Worm (Caenorhabditis elegans) whole organism, young adult: Measurements from ENCODE around the gene mlc-3.

Experiments
- B0019.2 ChIP-seq: fragments of 200-800 bp; sonication (Bioruptor generic); conservative IDR thresholded peaks from 2 replicates; pipeline ENCODE4 v1.3.6; 2022; ENCODE audit warnings: missing genetic modification reagents, missing genetic modification characterization, missing compliant biosample characterization
- C06A6.2 ChIP-seq: fragments of 200-800 bp; sonication (Bioruptor generic); conservative IDR thresholded peaks from 2 replicates; pipeline ENCODE4 v1.3.6; 2022; ENCODE audit warnings: missing genetic modification characterization, missing compliant biosample characterization
- F22D6.2 ChIP-seq: sonication (generic microtip); optimal IDR thresholded peaks from 2 replicates; lab custom pipeline; 2016; ENCODE audit warnings: mild to moderate bottlenecking, missing genetic modification characterization, missing compliant biosample characterization
- F37B4.10 ChIP-seq: fragments of 200-800 bp; sonication (Bioruptor generic); IDR thresholded peaks from 2 replicates; pipeline ENCODE4 v1.3.6; 2022; ENCODE audit warnings: missing genetic modification characterization, missing compliant biosample characterization
- F55B11.4 ChIP-seq: sonication (generic microtip); optimal IDR thresholded peaks from 2 replicates; lab custom pipeline; 2016; ENCODE audit warnings: missing compliant biosample characterization, missing genetic modification characterization, borderline replicate concordance; ENCODE audit not compliant: insufficient read depth
- F57A8.1 ChIP-seq: fragments of 200-800 bp; sonication (Bioruptor generic); optimal IDR thresholded peaks from 2 replicates; lab custom pipeline; 2018; ENCODE audit warnings: mild to moderate bottlenecking, missing genetic modification characterization, moderate library complexity, missing compliant biosample characterization
- F57C9.4 ChIP-seq: sonication (generic microtip); optimal IDR thresholded peaks from 2 replicates; lab custom pipeline; 2017; ENCODE audit warnings: mild to moderate bottlenecking, missing genetic modification characterization, missing compliant biosample characterization
- K11D2.4 ChIP-seq: fragments of 200-800 bp; sonication (Bioruptor generic); IDR thresholded peaks from 2 replicates; pipeline ENCODE4 v1.3.6; 2022; ENCODE audit warnings: missing genetic modification reagents, missing genetic modification characterization, missing compliant biosample characterization
- T26A5.8 ChIP-seq: sonication (generic microtip); optimal IDR thresholded peaks from 2 replicates; lab custom pipeline; 2016; ENCODE audit warnings: missing genetic modification characterization, missing compliant biosample characterization
- ZK185.1 ChIP-seq: sonication (generic microtip); optimal IDR thresholded peaks from 2 replicates; lab custom pipeline; 2016; ENCODE audit warnings: mild to moderate bottlenecking, missing genetic modification characterization, missing compliant biosample characterization; ENCODE audit not compliant: poor library complexity, severe bottlenecking
- ama-1 ChIP-seq, 3 experiments: fragments of 150-350 bp in 1 of 3; sonication (generic microtip) in 2 of 3; optimal IDR thresholded peaks; 2 replicates each; lab custom pipeline; 2014 to 2018; ENCODE audit warnings: missing biosample characterization in 2 of 3, missing genetic modification characterization in 2 of 3, missing genetic modification reagents in 2 of 3
- aptf-2 ChIP-seq: fragments of 200-800 bp; sonication (Bioruptor generic); conservative IDR thresholded peaks from 2 replicates; pipeline ENCODE4 v1.3.6; 2022; ENCODE audit warnings: missing genetic modification reagents, missing genetic modification characterization, missing compliant biosample characterization
- attf-3 ChIP-seq: fragments of 200-800 bp; sonication (Bioruptor generic); conservative IDR thresholded peaks from 2 replicates; pipeline ENCODE4 v1.3.6; 2022; ENCODE audit warnings: missing genetic modification reagents, missing genetic modification characterization, missing compliant biosample characterization
- cebp-1 ChIP-seq, 2 experiments: fragments of 200-800 bp in 1 of 2; sonication (Bioruptor generic) in 1 of 2; sonication (generic microtip) in 1 of 2; IDR thresholded peaks in 1 of 2; optimal IDR thresholded peaks in 1 of 2; 2 replicates each; pipeline versions ENCODE4 v1.3.6 to Lab custom; 2017 to 2022; ENCODE audit warnings: missing compliant biosample characterization in 2 of 2, missing genetic modification characterization in 2 of 2, mild to moderate bottlenecking in 1 of 2, missing genetic modification reagents in 1 of 2, moderate library complexity in 1 of 2
- ceh-27 ChIP-seq: fragments of 200-800 bp; sonication (Bioruptor generic); optimal IDR thresholded peaks from 2 replicates; lab custom pipeline; 2018; ENCODE audit warnings: mild to moderate bottlenecking, missing genetic modification characterization, moderate library complexity, missing compliant biosample characterization
- ceh-40 ChIP-seq: fragments of 200-800 bp; sonication (Bioruptor generic); IDR thresholded peaks from 2 replicates; pipeline ENCODE4 v1.3.6; 2022; ENCODE audit warnings: missing genetic modification characterization, missing compliant biosample characterization
- ceh-58 ChIP-seq: fragments of 200-800 bp; sonication (Bioruptor generic); IDR thresholded peaks from 2 replicates; pipeline ENCODE4 v1.3.6; 2022; ENCODE audit warnings: missing genetic modification characterization, missing compliant biosample characterization
- die-1 ChIP-seq: sonication (generic microtip); optimal IDR thresholded peaks from 2 replicates; lab custom pipeline; 2016; ENCODE audit warnings: missing genotype, mild to moderate bottlenecking, missing genetic modification characterization, missing compliant biosample characterization
- dpff-1 ChIP-seq: sonication (generic microtip); optimal IDR thresholded peaks from 2 replicates; lab custom pipeline; 2017; ENCODE audit warnings: mild to moderate bottlenecking, missing genetic modification characterization, missing compliant biosample characterization
- efl-1 ChIP-seq: fragments of 150-350 bp; optimal IDR thresholded peaks from 2 replicates; lab custom pipeline; 2014; ENCODE audit warnings: missing biosample characterization, missing genetic modification reagents, missing genetic modification characterization
- egl-44 ChIP-seq: fragments of 200-800 bp; sonication (Bioruptor generic); IDR thresholded peaks from 2 replicates; pipeline ENCODE4 v1.3.6; 2022; ENCODE audit warnings: missing genetic modification reagents, missing genetic modification characterization, missing compliant biosample characterization
- ekl-4 ChIP-seq: fragments of 200-800 bp; sonication (Bioruptor generic); IDR thresholded peaks from 2 replicates; pipeline ENCODE4 v1.3.6; 2022; ENCODE audit warnings: missing genetic modification reagents, missing genetic modification characterization, missing compliant biosample characterization
- hlh-26 ChIP-seq: fragments of 200-800 bp; sonication (Bioruptor generic); conservative IDR thresholded peaks from 2 replicates; pipeline ENCODE4 v1.3.6; 2022; ENCODE audit warnings: missing genetic modification reagents, missing genetic modification characterization, missing compliant biosample characterization
- hsf-1 ChIP-seq: fragments of 200-800 bp; sonication (Bioruptor generic); IDR thresholded peaks from 2 replicates; pipeline ENCODE4 v1.3.6; 2022; ENCODE audit warnings: missing genetic modification reagents, missing genetic modification characterization, missing compliant biosample characterization
- let-526 ChIP-seq: fragments of 200-800 bp; sonication (Bioruptor generic); IDR thresholded peaks from 2 replicates; pipeline ENCODE4 v1.3.6; 2022; ENCODE audit warnings: missing genetic modification reagents, missing genetic modification characterization, missing compliant biosample characterization
- lin-26 ChIP-seq: fragments of 200-800 bp; sonication (Bioruptor generic); IDR thresholded peaks from 2 replicates; pipeline ENCODE4 v1.3.6; 2022; ENCODE audit warnings: missing genetic modification reagents, missing genetic modification characterization, missing compliant biosample characterization
- lin-40 ChIP-seq: sonication (generic microtip); optimal IDR thresholded peaks from 2 replicates; lab custom pipeline; 2016; ENCODE audit warnings: missing genetic modification characterization, mild to moderate bottlenecking, missing compliant biosample characterization, missing genotype, missing genetic modification reagents
- lin-54 ChIP-seq: fragments of 200-800 bp; sonication (Bioruptor generic); optimal IDR thresholded peaks from 2 replicates; lab custom pipeline; 2018; ENCODE audit warnings: mild to moderate bottlenecking, missing genetic modification characterization, missing compliant biosample characterization
- lsy-27 ChIP-seq: sonication (generic microtip); optimal IDR thresholded peaks from 2 replicates; lab custom pipeline; 2017; ENCODE audit warnings: missing genetic modification characterization, mild to moderate bottlenecking, missing compliant biosample characterization, antibody characterized with exemption, missing genotype, borderline replicate concordance; ENCODE audit not compliant: insufficient read depth
- madf-3 ChIP-seq: fragments of 200-800 bp; sonication (Bioruptor generic); IDR thresholded peaks from 2 replicates; pipeline ENCODE4 v1.3.6; 2022; ENCODE audit warnings: missing genetic modification reagents, missing genetic modification characterization, missing compliant biosample characterization
- mes-4 ChIP-seq: sonication (generic microtip); optimal IDR thresholded peaks from 2 replicates; lab custom pipeline; 2016; ENCODE audit warnings: missing genotype, missing genetic modification characterization, missing compliant biosample characterization
- nfya-2 ChIP-seq: fragments of 200-800 bp; sonication (Bioruptor generic); IDR thresholded peaks from 2 replicates; pipeline ENCODE4 v1.3.6; 2022; ENCODE audit warnings: missing genetic modification reagents, missing genetic modification characterization, missing compliant biosample characterization
- nfyb-1 ChIP-seq: fragments of 200-800 bp; sonication (Bioruptor generic); IDR thresholded peaks from 2 replicates; pipeline ENCODE4 v1.3.6; 2022; ENCODE audit warnings: missing genetic modification reagents, missing genetic modification characterization, missing compliant biosample characterization
- nhr-120 ChIP-seq: fragments of 200-800 bp; sonication (Bioruptor generic); IDR thresholded peaks from 2 replicates; pipeline ENCODE4 v1.3.6; 2022; ENCODE audit warnings: missing genetic modification characterization, missing compliant biosample characterization
- pha-4 ChIP-seq: fragments of 150-350 bp; sonication (generic microtip); optimal IDR thresholded peaks from 2 replicates; lab custom pipeline; 2014; ENCODE audit warnings: missing biosample characterization, missing genetic modification reagents, missing genetic modification characterization
- rcor-1 ChIP-seq: fragments of 200-800 bp; sonication (Bioruptor generic); IDR thresholded peaks from 2 replicates; pipeline ENCODE4 v1.3.6; 2022; ENCODE audit warnings: missing genetic modification reagents, missing genetic modification characterization, missing compliant biosample characterization
- rec-8 ChIP-seq, 2 experiments: sonication (generic microtip); optimal IDR thresholded peaks; 2 replicates each; lab custom pipeline; 2016; ENCODE audit warnings: mild to moderate bottlenecking in 2 of 2, missing genetic modification characterization in 2 of 2, missing genetic modification reagents in 2 of 2, missing genotype in 2 of 2, missing biosample characterization in 1 of 2, missing compliant biosample characterization in 1 of 2, moderate library complexity in 1 of 2
- sea-2 ChIP-seq: fragments of 200-800 bp; sonication (Bioruptor generic); IDR thresholded peaks from 2 replicates; pipeline ENCODE4 v1.3.6; 2022; ENCODE audit warnings: missing genetic modification characterization, missing compliant biosample characterization
- snpc-1.1 ChIP-seq: sonication (generic microtip); optimal IDR thresholded peaks from 2 replicates; lab custom pipeline; 2017; ENCODE audit warnings: missing genetic modification characterization, mild to moderate bottlenecking, missing compliant biosample characterization, antibody characterized with exemption, moderate library complexity, missing genotype, missing genetic modification reagents; ENCODE audit not compliant: insufficient read depth
- snpc-1.3 ChIP-seq: sonication (generic microtip); optimal IDR thresholded peaks from 2 replicates; lab custom pipeline; 2017; ENCODE audit warnings: missing genetic modification characterization, mild to moderate bottlenecking, missing compliant biosample characterization, antibody characterized with exemption, moderate library complexity, missing genotype, missing genetic modification reagents; ENCODE audit not compliant: insufficient read depth
- snpc-3.4 ChIP-seq: sonication (generic microtip); optimal IDR thresholded peaks from 2 replicates; lab custom pipeline; 2017; ENCODE audit warnings: missing genetic modification characterization, mild to moderate bottlenecking, missing compliant biosample characterization, antibody characterized with exemption, moderate library complexity, missing genotype, missing genetic modification reagents
- tlf-1 ChIP-seq: fragments of 200-800 bp; sonication (Bioruptor generic); optimal IDR thresholded peaks from 2 replicates; lab custom pipeline; 2018; ENCODE audit warnings: mild to moderate bottlenecking, missing genetic modification characterization, missing compliant biosample characterization
- unc-62 ChIP-seq: fragments of 150-350 bp; optimal IDR thresholded peaks from 2 replicates; lab custom pipeline; 2014; ENCODE audit warnings: missing biosample characterization, missing genetic modification reagents, missing genetic modification characterization
- xnd-1 ChIP-seq: sonication (generic microtip); optimal IDR thresholded peaks from 2 replicates; lab custom pipeline; 2016; ENCODE audit warnings: missing genotype, missing genetic modification reagents, missing genetic modification characterization, missing compliant biosample characterization
- zfh-2 ChIP-seq: fragments of 200-800 bp; sonication (Bioruptor generic); conservative IDR thresholded peaks from 2 replicates; pipeline ENCODE4 v1.3.6; 2022; ENCODE audit warnings: missing genetic modification reagents, missing genetic modification characterization, missing compliant biosample characterization
- ztf-18 ChIP-seq: sonication (generic microtip); optimal IDR thresholded peaks from 2 replicates; lab custom pipeline; 2016; ENCODE audit warnings: missing genotype, mild to moderate bottlenecking, missing genetic modification characterization, missing compliant biosample characterization
- ztf-6 ChIP-seq: fragments of 200-800 bp; sonication (Bioruptor generic); IDR thresholded peaks from 2 replicates; pipeline ENCODE4 v1.3.6; 2022; ENCODE audit warnings: missing genetic modification reagents, missing genetic modification characterization, missing compliant biosample characterization

mlc-3 gene

DNA sequence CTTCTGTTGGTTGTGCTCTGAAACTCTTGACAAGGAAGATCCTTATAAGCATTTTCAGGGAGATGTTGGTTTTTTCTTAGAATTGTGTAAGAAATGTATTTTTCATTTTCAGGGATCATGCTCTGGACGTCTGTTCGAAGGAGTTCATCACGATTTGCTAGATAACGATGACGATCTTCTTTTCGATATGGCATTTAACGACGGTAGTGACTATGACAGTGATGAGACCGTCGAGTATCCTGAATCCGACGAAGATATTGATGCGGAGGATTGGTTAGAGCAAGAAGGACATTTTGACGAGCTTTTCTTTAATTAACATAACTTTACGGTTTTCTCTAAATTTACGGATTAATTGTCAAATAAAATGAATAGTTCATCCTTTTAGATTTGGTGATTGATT, 23.9 kb downstream of the mlc-3 start (continued):
- TF ChIP-seq ztf-18 (no peak), hlh-26 (GFP tag; lab: Robert Waterston, UW) (no peak), die-1 (tag; lab: Kevin White, UChicago) (peak; percentile 8), lin-26 (GFP tag; lab: Robert Waterston, UW) (no peak; the same call in 1 of the 2 replicates), K11D2.4 (GFP tag; lab: Robert Waterston, UW) (no peak), F22D6.2 (tag; lab: Kevin White, UChicago) (no peak), snpc-1.3 (tag; lab: Kevin White, UChicago) (no peak), ztf-6 (no peak), snpc-1.1 (tag; lab: Kevin White, UChicago) (no peak), snpc-3.4 (tag; lab: Kevin White, UChicago) (peak; percentile 63), hsf-1 (GFP tag; lab: Robert Waterston, UW) (peak; percentile 46; the same call in 1 of the 2 replicates), cebp-1 (GFP tag; IDR thresholded peaks at IDR 0.05; lab: Robert Waterston, UW) (no peak), cebp-1 (tag; optimal IDR thresholded peaks at IDR 0.05; lab: Kevin White, UChicago) (peak; percentile 29), ceh-58 (GFP tag; lab: Robert Waterston, UW) (0 out of 2 replicates have a peak, but pooled peaks have one; percentile 50), tlf-1 (GFP tag; lab: Kevin White, UChicago) (no peak), unc-62 (GFP tag; lab: Kevin White, UChicago) (no peak), T26A5.8 (tag; lab: Kevin White, UChicago) (no peak), mes-4 (tag; lab: Kevin White, UChicago) (no peak), pha-4 (tag; lab: Kevin White, UChicago) (no peak), C06A6.2 (GFP tag; lab: Robert Waterston, UW) (no peak), ceh-27 (GFP tag; lab: Kevin White, UChicago) (no peak), let-526 (GFP tag; lab: Robert Waterston, UW) (no peak), nfya-2 (no peak), xnd-1 (no peak), rcor-1 (GFP tag; lab: Robert Waterston, UW) (no peak), rec-8 (tag; optimal IDR thresholded peaks at IDR 0.05; lab: Kevin White, UChicago) (no peak), efl-1 (GFP tag; lab: Kevin White, UChicago) (no peak), F57C9.4 (tag; lab: Kevin White, UChicago) (no peak), B0019.2 (GFP tag; lab: Robert Waterston, UW) (no peak), lsy-27 (tag; lab: Kevin White, UChicago) (no peak), egl-44 (GFP tag; lab: Robert Waterston, UW) (no peak), lin-54 (GFP tag; lab: Kevin White, UChicago) (peak; percentile 40), madf-3 (0 out of 2 replicates have a peak, but pooled peaks have one; percentile 32), F57A8.1 (GFP tag; lab: Kevin White, UChicago) (no peak), attf-3 (GFP tag; lab: Robert Waterston, UW) (no peak), nhr-120 (GFP tag; lab: Robert Waterston, UW) (no peak), ekl-4 (GFP tag; lab: Robert Waterston, UW) (no peak), F55B11.4 (no peak), zfh-2 (no peak), dpff-1 (tag; lab: Kevin White, UChicago) (no peak), aptf-2 (GFP tag; lab: Robert Waterston, UW) (no peak), nfyb-1 (GFP tag; lab: Robert Waterston, UW) (peak; percentile 48; the same call in 1 of the 2 replicates), ZK185.1 (tag; lab: Kevin White, UChicago) (peak; percentile 9), sea-2 (no peak), F37B4.10 (no peak), ceh-40 (GFP tag; lab: Robert Waterston, UW) (no peak), lin-40 (tag; lab: Kevin White, UChicago) (no peak), ama-1 (optimal IDR thresholded peaks at IDR 0.05; lab: Kevin White, UChicago) (no peak), ama-1 (GFP tag; optimal IDR thresholded peaks at IDR 0.05; lab: Kevin White, UChicago) (no peak)
